Fruit fly (Drosophila melanogaster): ENCODE results near the gene Fdx1.
A peak's percentile ranks its signal among the peaks of the same experiment; 100 is the strongest.

Fdx1 gene

dm6 chr3L:9366850-9367430 is 4.1 kb downstream of the Fdx1 start, which contains the start of the genes Klp67A and CG4452 (continued):
- TF ChIP-seq svp (GFP tag) (peak; percentile 64), CG31627 (GFP tag; optimal IDR thresholded peaks at IDR 0.05) (peak; percentile 26), fkh (GFP tag; optimal IDR thresholded peaks at IDR 0.05) (peak; percentile 11), CG8319 (GFP tag; optimal IDR thresholded peaks at IDR 0.05) (no peak), Eip78C (GFP tag) (peak; percentile 77), CG8119 (GFP tag; IDR thresholded peaks at IDR 0.05) (no peak), CG3919 (GFP tag; optimal IDR thresholded peaks at IDR 0.05) (no peak), pdm3 (GFP tag; optimal IDR thresholded peaks at IDR 0.05) (no peak), CG6163 (GFP tag; IDR thresholded peaks at IDR 0.05) (peak; percentile 69), Smox (GFP tag; optimal IDR thresholded peaks at IDR 0.05) (no peak), esn (GFP tag; optimal IDR thresholded peaks at IDR 0.05) (peak; percentile 62), CG8632 (GFP tag; optimal IDR thresholded peaks at IDR 0.05) (no peak), vri (GFP tag; optimal IDR thresholded peaks at IDR 0.05) (no peak), CG9139 (GFP tag; optimal IDR thresholded peaks at IDR 0.05) (no peak), CG16779 (tag; optimal IDR thresholded peaks at IDR 0.05) (no peak), Eip75B (GFP tag; optimal IDR thresholded peaks at IDR 0.05) (no peak), Eip93F (GFP tag; optimal IDR thresholded peaks at IDR 0.05) (peak; percentile 30), OdsH (GFP tag; optimal IDR thresholded peaks at IDR 0.05) (no peak), CG3032 (tag; optimal IDR thresholded peaks at IDR 0.05) (peak; percentile 24), CG11294 (GFP tag; IDR thresholded peaks at IDR 0.05) (no peak), CG1621 (tag; optimal IDR thresholded peaks at IDR 0.05) (no peak), dac (GFP tag; optimal IDR thresholded peaks at IDR 0.05) (no peak)

- peak; percentile 15 for TF ChIP-seq Eip93F (GFP tag; optimal IDR thresholded peaks at IDR 0.05)
- TF ChIP-seq CG6163 (GFP tag; IDR thresholded peaks at IDR 0.05) = no peak
- peak; percentile 58 for TF ChIP-seq achi (GFP tag; optimal IDR thresholded peaks at IDR 0.05)
These were observed 6.9 kb downstream of the Fdx1 start, which contains the start of gene mRRF1 for dm6 chr3L:9364131-9364530. Gene mRRF1, plus strand, starts transcription at chr3L:9364350.

- TF ChIP-seq Ets21C (GFP tag; optimal IDR thresholded peaks at IDR 0.05) (no peak), CG6163 (GFP tag; IDR thresholded peaks at IDR 0.05) (0 out of 3 replicates have a peak, but pooled peaks have one; percentile 39), CG11762 (GFP tag; optimal IDR thresholded peaks at IDR 0.05; ENCODE audit: insufficient read depth) (no peak), CG10631 (GFP tag; optimal IDR thresholded peaks at IDR 0.05) (no peak), Eip93F (GFP tag; optimal IDR thresholded peaks at IDR 0.05) (no peak), eg (GFP tag; IDR thresholded peaks at IDR 0.05) (no peak), CG15336 (GFP tag; IDR thresholded peaks at IDR 0.05) (no peak), OdsH (GFP tag; optimal IDR thresholded peaks at IDR 0.05) (no peak), fd59A (GFP tag; optimal IDR thresholded peaks at IDR 0.05) (no peak), CG9139 (GFP tag; optimal IDR thresholded peaks at IDR 0.05) (no peak), Lpt (GFP tag; optimal IDR thresholded peaks at IDR 0.05) (no peak), CG1621 (tag; optimal IDR thresholded peaks at IDR 0.05) (no peak), CG6854 (GFP tag; optimal IDR thresholded peaks at IDR 0.05) (no peak), Gug (GFP tag; IDR thresholded peaks at IDR 0.05) (no peak), CG3919 (GFP tag; optimal IDR thresholded peaks at IDR 0.05) (no peak), Sox14 (GFP tag; optimal IDR thresholded peaks at IDR 0.05) (no peak), CG3032 (tag; optimal IDR thresholded peaks at IDR 0.05) (no peak), CG6808 (GFP tag; optimal IDR thresholded peaks at IDR 0.05) (peak; percentile 19), salr (GFP tag; optimal IDR thresholded peaks at IDR 0.05) (no peak), Sox102F (GFP tag; optimal IDR thresholded peaks at IDR 0.05) (no peak), svp (GFP tag) (peak; percentile 81), lz (GFP tag; optimal IDR thresholded peaks at IDR 0.05) (no peak), net (GFP tag; optimal IDR thresholded peaks at IDR 0.05) (no peak), fkh (GFP tag; optimal IDR thresholded peaks at IDR 0.05) (peak; percentile 25), CG32006 (GFP tag; optimal IDR thresholded peaks at IDR 0.05) (no peak), dsx (GFP tag; optimal IDR thresholded peaks at IDR 0.05; ENCODE audit: poor library complexity, severe bottlenecking) (no peak), CG7368 (GFP tag; optimal IDR thresholded peaks at IDR 0.05) (no peak), Eip75B (GFP tag; optimal IDR thresholded peaks at IDR 0.05) (no peak), esn (GFP tag; optimal IDR thresholded peaks at IDR 0.05) (no peak), Sox15 (GFP tag; optimal IDR thresholded peaks at IDR 0.05) (no peak), Eip78C (GFP tag) (peak; percentile 59), topi (GFP tag; optimal IDR thresholded peaks at IDR 0.05) (no peak), vri (GFP tag; optimal IDR thresholded peaks at IDR 0.05) (no peak)
These were observed 9.1 kb downstream of the Fdx1 start, which contains the start of gene CG34456 for dm6 chr3L:9361894-9362293. Gene CG34456, plus strand, starts transcription at chr3L:9362108.

Data from whole organism, prepupa.